Worm (Caenorhabditis elegans): ENCODE data around the gene ssq-1.

DNA sequence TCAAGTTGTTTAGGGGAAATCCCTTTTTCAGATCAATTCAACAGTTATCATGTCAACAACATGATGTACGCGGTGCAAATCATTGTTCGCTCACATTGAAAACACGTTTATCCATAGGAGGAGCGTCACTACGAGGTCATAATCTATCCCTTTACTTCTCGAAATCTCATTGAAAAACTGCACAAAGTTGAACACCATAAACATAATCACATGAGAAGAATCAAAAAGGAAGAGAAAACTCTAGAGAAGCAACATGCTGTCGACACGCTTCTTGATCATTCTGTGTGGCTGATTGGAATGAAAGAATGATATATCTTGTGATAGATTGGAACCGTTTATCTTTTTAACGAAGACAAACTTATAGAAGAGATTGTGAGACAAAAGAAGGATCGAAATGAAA is 15.6 kb downstream of the ssq-1 start:
- TF ChIP-seq nfya-1 (tag; optimal IDR thresholded peaks at IDR 0.05) = no peak
- TF ChIP-seq pqm-1 (tag; optimal IDR thresholded peaks at IDR 0.05) = no peak
- no peak for TF ChIP-seq dve-1 (tag; optimal IDR thresholded peaks at IDR 0.05)
- no peak for TF ChIP-seq K02D7.2 (tag; optimal IDR thresholded peaks at IDR 0.05)
- no peak for TF ChIP-seq elt-2 (tag; optimal IDR thresholded peaks at IDR 0.05)
- no peak for TF ChIP-seq pha-4 (tag; optimal IDR thresholded peaks at IDR 0.05)
- TF ChIP-seq nhr-11 (tag; optimal IDR thresholded peaks at IDR 0.05) = no peak
